Worm (Caenorhabditis elegans) whole organism, late embryonic: ENCODE data around the gene F36H5.9.

Experiments used
- C08G9.2 ChIP-seq: sonication (generic microtip); optimal IDR thresholded peaks from 2 replicates; lab custom pipeline; 2016; ENCODE audit warnings: mild to moderate bottlenecking, missing genetic modification characterization, moderate library complexity, missing compliant biosample characterization
- C38D4.7 ChIP-seq: fragments of 200-800 bp; sonication (Bioruptor generic); optimal IDR thresholded peaks from 2 replicates; lab custom pipeline; 2018; ENCODE audit warnings: mild to moderate bottlenecking, missing genetic modification characterization, moderate library complexity, missing compliant biosample characterization
- F13H6.1 ChIP-seq: sonication (generic microtip); optimal IDR thresholded peaks from 2 replicates; lab custom pipeline; 2016; ENCODE audit warnings: missing genetic modification characterization, missing compliant biosample characterization
- Y22D7AL.16 ChIP-seq: sonication (generic microtip); optimal IDR thresholded peaks from 2 replicates; lab custom pipeline; 2016; ENCODE audit warnings: missing genetic modification characterization, missing compliant biosample characterization
- ahr-1 ChIP-seq: sonication (generic microtip); optimal IDR thresholded peaks from 2 replicates; lab custom pipeline; 2016; ENCODE audit warnings: missing genetic modification characterization, missing compliant biosample characterization
- ama-1 ChIP-seq: fragments of 150-350 bp; optimal IDR thresholded peaks from 2 replicates; lab custom pipeline; 2014
- ceh-14 ChIP-seq: sonication (generic microtip); optimal IDR thresholded peaks from 2 replicates; lab custom pipeline; 2016; ENCODE audit warnings: missing genotype, missing genetic modification characterization, missing compliant biosample characterization
- ceh-19 ChIP-seq: fragments of 200-800 bp; sonication (Bioruptor generic); optimal IDR thresholded peaks from 2 replicates; lab custom pipeline; 2018; ENCODE audit warnings: mild to moderate bottlenecking, missing genetic modification characterization, missing compliant biosample characterization
- ceh-22 ChIP-seq: sonication (generic microtip); optimal IDR thresholded peaks from 2 replicates; lab custom pipeline; 2017; ENCODE audit warnings: missing biosample characterization, missing genetic modification characterization
- ceh-30 ChIP-seq: fragments of 150-350 bp; optimal IDR thresholded peaks from 2 replicates; lab custom pipeline; 2014; ENCODE audit warnings: missing biosample characterization, missing genetic modification characterization
- ceh-45 ChIP-seq: fragments of 200-800 bp; sonication (Bioruptor generic); IDR thresholded peaks from 2 replicates; pipeline ENCODE4 v1.3.6; 2022; ENCODE audit warnings: missing genetic modification reagents, missing genetic modification characterization, missing compliant biosample characterization
- ceh-48 ChIP-seq: sonication (generic microtip); optimal IDR thresholded peaks from 2 replicates; lab custom pipeline; 2016; ENCODE audit warnings: missing genetic modification characterization, inconsistent platforms, missing compliant biosample characterization
- ceh-6 ChIP-seq: fragments of 200-800 bp; sonication (Bioruptor generic); optimal IDR thresholded peaks from 2 replicates; lab custom pipeline; 2018; ENCODE audit warnings: mild to moderate bottlenecking, missing genetic modification characterization, missing compliant biosample characterization
- ceh-9 ChIP-seq: sonication (generic microtip); optimal IDR thresholded peaks from 2 replicates; lab custom pipeline; 2016; ENCODE audit warnings: mild to moderate bottlenecking, missing genetic modification characterization, inconsistent platforms, missing compliant biosample characterization
- che-1 ChIP-seq: sonication (generic microtip); optimal IDR thresholded peaks from 2 replicates; lab custom pipeline; 2016; ENCODE audit warnings: mild to moderate bottlenecking, missing genetic modification characterization, missing compliant biosample characterization
- dmd-4 ChIP-seq: sonication (generic microtip); optimal IDR thresholded peaks from 2 replicates; lab custom pipeline; 2016; ENCODE audit warnings: borderline replicate concordance, missing genetic modification characterization, missing compliant biosample characterization
- elt-2 ChIP-seq: sonication (generic microtip); optimal IDR thresholded peaks from 2 replicates; lab custom pipeline; 2016; ENCODE audit warnings: missing genetic modification reagents, missing genetic modification characterization, missing compliant biosample characterization
- eyg-1 ChIP-seq: sonication (generic microtip); optimal IDR thresholded peaks from 2 replicates; lab custom pipeline; 2016; ENCODE audit warnings: missing genotype, missing genetic modification characterization, missing compliant biosample characterization
- fax-1 ChIP-seq: sonication (generic microtip); optimal IDR thresholded peaks from 2 replicates; lab custom pipeline; 2016; ENCODE audit warnings: missing genotype, missing genetic modification characterization, missing compliant biosample characterization
- fkh-10 ChIP-seq: fragments of 150-350 bp; optimal IDR thresholded peaks from 2 replicates; lab custom pipeline; 2014; ENCODE audit warnings: missing biosample characterization, missing genetic modification reagents, missing genetic modification characterization
- gmeb-2 ChIP-seq: sonication (generic microtip); optimal IDR thresholded peaks from 2 replicates; lab custom pipeline; 2016; ENCODE audit warnings: missing genetic modification characterization, inconsistent platforms, missing compliant biosample characterization
- hlh-15 ChIP-seq: sonication (generic microtip); optimal IDR thresholded peaks from 2 replicates; lab custom pipeline; 2016; ENCODE audit warnings: missing genetic modification characterization, missing compliant biosample characterization
- hlh-30 ChIP-seq: sonication (generic microtip); optimal IDR thresholded peaks from 2 replicates; lab custom pipeline; 2017; ENCODE audit warnings: antibody characterized with exemption, missing genetic modification characterization, missing compliant biosample characterization; ENCODE audit not compliant: insufficient read depth
- lim-6 ChIP-seq: sonication (generic microtip); optimal IDR thresholded peaks from 2 replicates; lab custom pipeline; 2016; ENCODE audit warnings: missing genetic modification characterization, missing compliant biosample characterization
- lin-11 ChIP-seq: fragments of 200-800 bp; sonication (Bioruptor generic); optimal IDR thresholded peaks from 2 replicates; lab custom pipeline; 2018; ENCODE audit warnings: mild to moderate bottlenecking, missing genetic modification characterization, missing compliant biosample characterization
- madf-2 ChIP-seq: sonication (generic microtip); optimal IDR thresholded peaks from 2 replicates; lab custom pipeline; 2017; ENCODE audit warnings: missing genetic modification characterization, missing compliant biosample characterization
- nfya-1 ChIP-seq: sonication (generic microtip); optimal IDR thresholded peaks from 2 replicates; lab custom pipeline; 2017; ENCODE audit warnings: missing genetic modification characterization, mild to moderate bottlenecking, missing compliant biosample characterization, antibody characterized with exemption, moderate library complexity
- nhr-11 ChIP-seq: fragments of 150-350 bp; optimal IDR thresholded peaks from 2 replicates; lab custom pipeline; 2014; ENCODE audit warnings: missing biosample characterization, missing genetic modification characterization
- npax-4 ChIP-seq: sonication (generic microtip); optimal IDR thresholded peaks from 2 replicates; lab custom pipeline; 2016; ENCODE audit warnings: missing genetic modification characterization, missing compliant biosample characterization
- odd-2 ChIP-seq: sonication (generic microtip); optimal IDR thresholded peaks from 2 replicates; lab custom pipeline; 2017; ENCODE audit warnings: antibody characterized with exemption, mild to moderate bottlenecking, missing genetic modification characterization, missing compliant biosample characterization
- pag-3 ChIP-seq: sonication (generic microtip); optimal IDR thresholded peaks from 2 replicates; lab custom pipeline; 2016; ENCODE audit warnings: missing compliant biosample characterization, missing genetic modification characterization, borderline replicate concordance
- pha-2 ChIP-seq: sonication (generic microtip); optimal IDR thresholded peaks from 2 replicates; lab custom pipeline; 2017; ENCODE audit warnings: mild to moderate bottlenecking, missing genetic modification characterization, missing compliant biosample characterization
- pqm-1 ChIP-seq: sonication (generic microtip); optimal IDR thresholded peaks from 2 replicates; lab custom pipeline; 2016; ENCODE audit warnings: missing genetic modification characterization, missing compliant biosample characterization
- pros-1 ChIP-seq: fragments of 150-350 bp; optimal IDR thresholded peaks from 2 replicates; lab custom pipeline; 2014; ENCODE audit warnings: missing biosample characterization, missing genetic modification reagents, missing genetic modification characterization
- rnt-1 ChIP-seq: sonication (generic microtip); optimal IDR thresholded peaks from 2 replicates; lab custom pipeline; 2016; ENCODE audit warnings: missing genetic modification characterization, missing compliant biosample characterization
- sdc-2 ChIP-seq: sonication (generic microtip); optimal IDR thresholded peaks from 2 replicates; lab custom pipeline; 2016; ENCODE audit warnings: missing genotype, missing genetic modification characterization, missing compliant biosample characterization
- sox-2 ChIP-seq: fragments of 200-800 bp; sonication (Bioruptor generic); IDR thresholded peaks from 2 replicates; pipeline ENCODE4 v1.3.6; 2022; ENCODE audit warnings: missing genetic modification reagents, missing genetic modification characterization, missing compliant biosample characterization
- sox-4 ChIP-seq: sonication (generic microtip); optimal IDR thresholded peaks from 2 replicates; lab custom pipeline; 2017; ENCODE audit warnings: mild to moderate bottlenecking, missing genetic modification characterization, inconsistent platforms, missing compliant biosample characterization
- syd-9 ChIP-seq: sonication (generic microtip); optimal IDR thresholded peaks from 2 replicates; lab custom pipeline; 2016; ENCODE audit warnings: mild to moderate bottlenecking, missing genetic modification characterization, moderate library complexity, missing compliant biosample characterization
- ttx-3 ChIP-seq: sonication (generic microtip); optimal IDR thresholded peaks from 2 replicates; lab custom pipeline; 2016; ENCODE audit warnings: missing genetic modification reagents, missing genetic modification characterization, missing compliant biosample characterization

Gene F36H5.9

DNA sequence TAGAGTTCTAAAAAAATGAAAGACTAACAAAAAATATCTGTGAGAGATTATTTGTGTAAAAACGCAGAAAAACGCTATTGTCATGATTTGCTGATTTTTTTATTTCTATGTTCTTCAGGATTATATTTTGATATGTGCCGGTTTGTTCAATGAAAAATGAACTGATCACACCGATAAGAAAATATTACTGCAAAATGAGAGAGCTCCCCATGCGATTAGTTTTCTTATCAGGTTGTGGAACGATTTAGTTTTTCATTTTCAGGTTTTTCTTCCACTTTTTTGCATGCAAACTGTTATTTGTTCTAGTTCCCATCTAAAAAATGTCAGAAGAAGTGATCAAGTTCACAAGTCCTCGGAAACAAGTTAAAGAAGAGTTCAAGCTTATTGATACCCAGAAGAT, 24.6 kb downstream of the F36H5.9 start, which contains the start of gene btb-9:
Gene btb-9, plus strand, starts transcription at position 254 of the 400 bp plus-strand sequence.
- TF ChIP-seq ceh-45 (GFP tag; lab: Robert Waterston, UW), result no peak
- no peak for TF ChIP-seq F13H6.1 (tag; lab: Kevin White, UChicago)
- TF ChIP-seq sox-2 (GFP tag; lab: Robert Waterston, UW), result no peak
- TF ChIP-seq sox-4 (tag; lab: Kevin White, UChicago), result no peak
- no peak for TF ChIP-seq madf-2 (tag; lab: Kevin White, UChicago)
- TF ChIP-seq nhr-11 (tag; lab: Kevin White, UChicago), result no peak
- TF ChIP-seq hlh-30 (tag; lab: Kevin White, UChicago), result no peak
- no peak for TF ChIP-seq C38D4.7 (GFP tag; lab: Kevin White, UChicago)
- TF ChIP-seq ceh-9 (tag; lab: Kevin White, UChicago), result no peak
- TF ChIP-seq odd-2 (tag; lab: Kevin White, UChicago), result no peak
- no peak for TF ChIP-seq hlh-15 (tag; lab: Kevin White, UChicago)
- TF ChIP-seq ahr-1 (tag; lab: Kevin White, UChicago), result no peak
- no peak for TF ChIP-seq fkh-10
- no peak for TF ChIP-seq pag-3 (tag; lab: Kevin White, UChicago)

DNA sequence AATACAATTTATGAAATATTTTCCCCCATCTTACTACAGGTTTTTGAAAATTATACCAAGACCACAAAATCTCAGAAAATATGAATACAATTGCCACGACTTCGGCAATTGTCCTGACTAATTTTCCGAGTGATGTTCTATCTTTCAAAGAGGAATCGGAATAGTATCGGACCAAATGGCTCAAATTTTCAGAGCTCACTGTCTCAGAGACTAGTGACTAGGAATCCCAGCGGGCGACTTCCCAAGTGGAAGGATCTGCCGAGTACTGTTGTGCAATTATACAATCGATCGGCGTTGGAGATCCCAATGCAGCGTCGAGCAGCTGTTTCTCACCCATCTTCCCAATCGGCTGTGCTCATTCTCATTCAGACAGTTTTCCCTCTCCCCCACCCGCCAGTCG, 27.2 kb downstream of the F36H5.9 start, which contains the start of gene F45C12.17:
Gene F45C12.17, plus strand, starts transcription at position 377 of the 400 bp plus-strand sequence.
- TF ChIP-seq ceh-6 (GFP tag; lab: Kevin White, UChicago), result no peak
- TF ChIP-seq C08G9.2, result no peak
- no peak for TF ChIP-seq sdc-2 (tag; lab: Kevin White, UChicago)
- TF ChIP-seq che-1, result no peak
- TF ChIP-seq eyg-1, result no peak
- TF ChIP-seq pqm-1 (tag; lab: Kevin White, UChicago), result no peak
- TF ChIP-seq syd-9 (tag; lab: Kevin White, UChicago), result no peak
- no peak for TF ChIP-seq hlh-30 (tag; lab: Kevin White, UChicago)
- no peak for TF ChIP-seq ceh-14 (tag; lab: Kevin White, UChicago)
- TF ChIP-seq rnt-1, result no peak
- no peak for TF ChIP-seq pag-3 (tag; lab: Kevin White, UChicago)

ce11 chrII:1724314-1724713, 28.6 kb downstream of the F36H5.9 start, which contains the start of gene fbxb-11:
fbxb-11 (plus strand) TSS chrII:1724614.
- no peak for TF ChIP-seq elt-2 (tag; lab: Kevin White, UChicago)
- TF ChIP-seq Y22D7AL.16 (tag; lab: Kevin White, UChicago), result no peak
- no peak for TF ChIP-seq ama-1
- no peak for TF ChIP-seq gmeb-2 (tag; lab: Kevin White, UChicago)
- TF ChIP-seq ttx-3, result no peak
- TF ChIP-seq F13H6.1 (tag; lab: Kevin White, UChicago), result no peak
- TF ChIP-seq ceh-48 (tag; lab: Kevin White, UChicago), result no peak
- no peak for TF ChIP-seq nfya-1 (tag; lab: Kevin White, UChicago)
- no peak for TF ChIP-seq dmd-4

ce11 chrII:1722394-1722793, 30.5 kb downstream of the F36H5.9 start, which contains the start of the genes fbxb-5 and btb-8:
fbxb-5 (minus strand) TSS chrII:1722494.
btb-8 (plus strand) TSS chrII:1722770.
- TF ChIP-seq ceh-30 (tag; lab: Kevin White, UChicago), result no peak
- TF ChIP-seq eyg-1, result no peak
- TF ChIP-seq madf-2 (tag; lab: Kevin White, UChicago), result no peak
- TF ChIP-seq ceh-45 (GFP tag; lab: Robert Waterston, UW), result no peak
- TF ChIP-seq lin-11, result no peak
- TF ChIP-seq syd-9 (tag; lab: Kevin White, UChicago), result no peak
- no peak for TF ChIP-seq ceh-22 (tag; lab: Kevin White, UChicago)
- no peak for TF ChIP-seq lim-6 (tag; lab: Kevin White, UChicago)
- TF ChIP-seq ttx-3, result no peak
- TF ChIP-seq nfya-1 (tag; lab: Kevin White, UChicago), result no peak
- no peak for TF ChIP-seq pha-2 (tag; lab: Kevin White, UChicago)
- TF ChIP-seq npax-4, result no peak
- TF ChIP-seq pros-1 (tag; lab: Kevin White, UChicago), result no peak
- no peak for TF ChIP-seq fax-1 (tag; lab: Kevin White, UChicago)
- TF ChIP-seq ceh-19 (GFP tag; lab: Kevin White, UChicago), result no peak
